Worm (Caenorhabditis elegans) whole organism, mixed stage, embryonic: Measurements from ENCODE around the gene C05C9.2.

Experiments used
- M03D4.4 ChIP-seq: sonication (generic microtip); optimal IDR thresholded peaks from 2 replicates; lab custom pipeline; 2017; ENCODE audit warnings: mild to moderate bottlenecking, missing genetic modification characterization, missing compliant biosample characterization
- bed-3 ChIP-seq: fragments of 200-800 bp; sonication (Bioruptor generic); optimal IDR thresholded peaks from 3 replicates; lab custom pipeline; 2018; ENCODE audit warnings: mild to moderate bottlenecking, missing genetic modification characterization, moderate library complexity, missing compliant biosample characterization
- blmp-1 ChIP-seq: fragments of 150-350 bp; optimal IDR thresholded peaks from 2 replicates; lab custom pipeline; 2014; ENCODE audit warnings: missing biosample characterization, missing genetic modification characterization
- ceh-39 ChIP-seq: fragments of 150-350 bp; optimal IDR thresholded peaks from 2 replicates; lab custom pipeline; 2014; ENCODE audit warnings: missing biosample characterization, missing genetic modification characterization
- ceh-43 ChIP-seq: fragments of 200-800 bp; sonication (Bioruptor generic); optimal IDR thresholded peaks from 2 replicates; lab custom pipeline; 2018; ENCODE audit warnings: mild to moderate bottlenecking, missing genetic modification characterization, moderate library complexity, missing compliant biosample characterization
- ceh-83 ChIP-seq: fragments of 200-800 bp; sonication (Bioruptor generic); optimal IDR thresholded peaks from 2 replicates; lab custom pipeline; 2018; ENCODE audit warnings: mild to moderate bottlenecking, missing genetic modification characterization, missing compliant biosample characterization
- ces-1 ChIP-seq: fragments of 150-350 bp; optimal IDR thresholded peaks from 2 replicates; lab custom pipeline; 2014; ENCODE audit warnings: missing biosample characterization, missing genetic modification reagents, missing genetic modification characterization
- cnd-1 ChIP-seq: fragments of 200-800 bp; sonication (Bioruptor generic); optimal IDR thresholded peaks from 2 replicates; lab custom pipeline; 2018; ENCODE audit warnings: mild to moderate bottlenecking, missing genetic modification characterization, missing compliant biosample characterization
- elt-1 ChIP-seq: sonication (generic microtip); optimal IDR thresholded peaks from 2 replicates; lab custom pipeline; 2017; ENCODE audit warnings: missing genetic modification characterization, mild to moderate bottlenecking, missing compliant biosample characterization, antibody characterized with exemption, moderate library complexity, borderline replicate concordance; ENCODE audit not compliant: insufficient read depth
- flh-1 ChIP-seq: fragments of 200-800 bp; sonication (Bioruptor generic); optimal IDR thresholded peaks from 2 replicates; lab custom pipeline; 2018; ENCODE audit warnings: mild to moderate bottlenecking, missing genetic modification characterization, moderate library complexity, missing compliant biosample characterization
- ham-2 ChIP-seq: fragments of 200-800 bp; sonication (Bioruptor generic); optimal IDR thresholded peaks from 2 replicates; lab custom pipeline; 2018; ENCODE audit warnings: mild to moderate bottlenecking, missing genetic modification characterization, missing compliant biosample characterization
- hlh-1 ChIP-seq: fragments of 150-350 bp; optimal IDR thresholded peaks from 2 replicates; lab custom pipeline; 2014; ENCODE audit warnings: missing biosample characterization, missing genetic modification reagents, missing genetic modification characterization
- lin-13 ChIP-seq: fragments of 150-350 bp; optimal IDR thresholded peaks from 2 replicates; lab custom pipeline; 2014; ENCODE audit warnings: missing biosample characterization, missing genetic modification characterization
- lin-32 ChIP-seq: fragments of 200-800 bp; sonication (Bioruptor generic); optimal IDR thresholded peaks from 2 replicates; lab custom pipeline; 2018; ENCODE audit warnings: mild to moderate bottlenecking, missing genetic modification characterization, missing compliant biosample characterization
- lsy-2 ChIP-seq: fragments of 150-350 bp; optimal IDR thresholded peaks from 2 replicates; lab custom pipeline; 2014; ENCODE audit warnings: missing biosample characterization, missing genetic modification characterization
- mab-5 ChIP-seq: fragments of 150-350 bp; optimal IDR thresholded peaks from 2 replicates; lab custom pipeline; 2014; ENCODE audit warnings: missing biosample characterization, missing genetic modification characterization
- mep-1 ChIP-seq: fragments of 150-350 bp; optimal IDR thresholded peaks from 2 replicates; lab custom pipeline; 2017; ENCODE audit warnings: missing biosample characterization, missing genetic modification reagents, missing genetic modification characterization, inconsistent platforms
- mls-2 ChIP-seq: sonication (generic microtip); optimal IDR thresholded peaks from 2 replicates; lab custom pipeline; 2016; ENCODE audit warnings: mild to moderate bottlenecking, missing genetic modification characterization, moderate library complexity, missing compliant biosample characterization
- nhr-12 ChIP-seq: fragments of 150-350 bp; optimal IDR thresholded peaks from 2 replicates; lab custom pipeline; 2014; ENCODE audit warnings: missing biosample characterization, missing genetic modification characterization
- nhr-237 ChIP-seq: fragments of 150-350 bp; optimal IDR thresholded peaks from 2 replicates; lab custom pipeline; 2014; ENCODE audit warnings: missing biosample characterization, missing genetic modification characterization
- nhr-28 ChIP-seq: fragments of 150-350 bp; optimal IDR thresholded peaks from 2 replicates; lab custom pipeline; 2014; ENCODE audit warnings: missing biosample characterization, missing genetic modification characterization
- nhr-76 ChIP-seq: sonication (generic microtip); optimal IDR thresholded peaks from 2 replicates; lab custom pipeline; 2017; ENCODE audit warnings: missing biosample characterization, missing genetic modification characterization
- pha-4 ChIP-seq: fragments of 150-350 bp; optimal IDR thresholded peaks from 2 replicates; lab custom pipeline; 2018; ENCODE audit warnings: missing biosample characterization, missing genetic modification reagents, missing genetic modification characterization
- sem-2 ChIP-seq: fragments of 200-800 bp; sonication (Bioruptor generic); optimal IDR thresholded peaks from 2 replicates; lab custom pipeline; 2018; ENCODE audit warnings: mild to moderate bottlenecking, missing genetic modification characterization, missing compliant biosample characterization
- tbx-8 ChIP-seq: fragments of 200-800 bp; sonication (Bioruptor generic); optimal IDR thresholded peaks from 2 replicates; lab custom pipeline; 2018; ENCODE audit warnings: mild to moderate bottlenecking, missing genetic modification characterization, moderate library complexity, missing compliant biosample characterization
- unc-120 ChIP-seq: sonication (generic microtip); optimal IDR thresholded peaks from 2 replicates; lab custom pipeline; 2017; ENCODE audit warnings: missing genetic modification characterization, missing compliant biosample characterization; ENCODE audit not compliant: poor library complexity, severe bottlenecking
- unc-39 ChIP-seq: fragments of 150-350 bp; optimal IDR thresholded peaks from 2 replicates; lab custom pipeline; 2014; ENCODE audit warnings: missing biosample characterization, missing genetic modification characterization
- unc-62 ChIP-seq: fragments of 150-350 bp; optimal IDR thresholded peaks from 2 replicates; lab custom pipeline; 2014; ENCODE audit warnings: missing biosample characterization, missing genetic modification reagents, missing genetic modification characterization
- zip-8 ChIP-seq: fragments of 150-350 bp; optimal IDR thresholded peaks from 2 replicates; lab custom pipeline; 2014; ENCODE audit warnings: missing biosample characterization, missing genetic modification characterization

The C05C9.2 gene

DNA sequence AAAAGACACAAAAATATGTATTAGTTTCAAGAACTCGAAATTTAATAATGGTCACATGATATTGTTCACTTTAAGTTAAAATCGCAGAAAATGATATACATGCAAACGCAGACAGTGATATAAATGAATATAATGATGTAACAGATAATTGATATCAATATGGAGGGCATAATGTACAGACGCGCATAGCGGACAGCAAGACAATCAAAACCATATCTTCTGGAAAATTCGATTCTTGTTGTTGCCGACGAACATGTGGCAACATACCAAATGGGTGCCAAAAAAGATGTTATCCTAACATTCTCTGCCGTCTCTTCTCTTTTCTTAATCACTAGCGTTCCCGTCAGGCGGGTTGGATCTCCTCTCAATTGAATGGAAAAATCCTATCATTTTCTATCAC, 37.6 kb downstream of the C05C9.2 start:
- no peak for TF ChIP-seq zip-8
- TF ChIP-seq nhr-237 (tag; lab: Kevin White, UChicago), result no peak
- no peak for TF ChIP-seq cnd-1
- no peak for TF ChIP-seq ham-2
- no peak for TF ChIP-seq lin-32
- TF ChIP-seq ceh-39 (tag; lab: Kevin White, UChicago), result no peak
- no peak for TF ChIP-seq ceh-83 (GFP tag; lab: Kevin White, UChicago)
- no peak for TF ChIP-seq bed-3
- TF ChIP-seq blmp-1 (tag; lab: Kevin White, UChicago), result no peak
- TF ChIP-seq hlh-1 (tag; lab: Kevin White, UChicago), result no peak
- no peak for TF ChIP-seq mls-2 (tag; lab: Kevin White, UChicago)
- TF ChIP-seq nhr-28 (tag; lab: Kevin White, UChicago), result no peak
- peak; percentile 29 for TF ChIP-seq elt-1 (tag; lab: Kevin White, UChicago)
- TF ChIP-seq unc-120 (tag; lab: Kevin White, UChicago), result peak; percentile 20
- TF ChIP-seq unc-62 (GFP tag; lab: Kevin White, UChicago), result peak; percentile 26
- no peak for TF ChIP-seq flh-1 (GFP tag; lab: Kevin White, UChicago)
- no peak for TF ChIP-seq mab-5 (tag; lab: Kevin White, UChicago)

DNA sequence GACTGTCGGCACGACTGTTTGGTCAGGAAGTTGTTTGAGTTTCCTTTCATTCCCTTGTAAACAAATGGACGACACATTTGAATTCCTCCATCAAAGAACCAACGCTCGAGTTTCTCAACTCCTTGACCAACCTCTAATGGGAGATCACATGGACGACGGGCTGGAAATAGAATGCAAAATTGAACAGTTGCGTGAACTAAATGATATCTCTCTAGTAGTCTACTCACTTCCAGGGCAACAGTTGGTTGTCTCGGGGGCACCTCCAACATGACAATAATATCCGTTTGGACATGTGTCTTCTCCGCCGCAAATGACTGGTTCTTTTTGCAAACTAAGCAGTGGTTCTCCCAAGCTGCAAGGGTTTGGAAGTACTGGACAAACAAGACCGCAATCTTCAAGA, 40.8 kb downstream of the C05C9.2 start:
- no peak for TF ChIP-seq lsy-2 (tag; lab: Kevin White, UChicago)
- peak; percentile 90 for TF ChIP-seq hlh-1 (tag; lab: Kevin White, UChicago)
- no peak for TF ChIP-seq lin-32

DNA sequence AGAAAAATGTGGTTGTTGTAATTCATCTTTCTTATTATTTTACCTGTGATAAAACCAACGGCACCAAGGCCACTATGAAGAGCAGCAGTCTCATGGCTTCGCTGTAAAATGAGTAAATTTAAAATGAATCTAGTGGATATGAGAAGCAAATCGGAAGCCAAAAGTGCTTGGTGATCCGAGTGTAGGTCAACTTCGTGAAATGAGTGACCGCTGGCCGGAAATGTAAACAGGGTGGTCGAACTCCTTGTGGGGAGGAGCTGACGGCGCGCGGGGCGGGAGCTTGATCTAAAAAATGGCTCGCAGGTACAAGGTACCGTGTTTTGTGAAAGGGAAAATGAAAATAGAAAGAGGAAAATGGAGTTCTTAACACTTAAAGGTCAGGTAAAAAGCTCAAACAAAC, 43.9 kb downstream of the C05C9.2 start, which contains the start of gene C34F6.1:
Gene C34F6.1, minus strand, starts transcription at position 101 of the 400 bp plus-strand sequence.
- TF ChIP-seq mls-2 (tag; lab: Kevin White, UChicago), result no peak
- TF ChIP-seq ham-2, result no peak
- no peak for TF ChIP-seq lin-13 (tag; lab: Kevin White, UChicago)
- TF ChIP-seq sem-2 (GFP tag; lab: Kevin White, UChicago), result no peak
- no peak for TF ChIP-seq flh-1 (GFP tag; lab: Kevin White, UChicago)
- no peak for TF ChIP-seq blmp-1 (tag; lab: Kevin White, UChicago)
- TF ChIP-seq pha-4 (tag; lab: Kevin White, UChicago), result no peak
- TF ChIP-seq nhr-12 (tag; lab: Kevin White, UChicago), result no peak
- TF ChIP-seq ceh-43, result no peak
- TF ChIP-seq nhr-76, result no peak
- TF ChIP-seq ceh-83 (GFP tag; lab: Kevin White, UChicago), result no peak

DNA sequence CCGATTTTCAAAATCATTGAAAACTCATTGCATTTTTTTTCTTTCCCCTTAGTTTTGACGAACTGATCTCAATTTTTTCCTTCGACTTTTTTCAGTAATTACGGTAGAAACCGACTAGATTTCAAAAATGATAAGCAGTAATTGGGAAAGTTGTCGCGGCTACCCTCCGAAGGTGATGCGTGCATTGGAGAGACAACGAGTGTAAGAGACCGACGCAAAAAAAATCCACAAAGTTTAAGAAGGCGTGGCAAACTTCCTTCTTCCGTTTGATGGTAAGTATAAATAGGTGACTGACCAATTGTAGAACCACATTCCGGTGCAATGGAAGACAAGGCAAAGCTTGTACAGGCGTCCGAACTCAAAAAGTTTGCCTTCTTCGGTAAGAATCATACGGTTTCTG, 46.3 kb downstream of the C05C9.2 start, which contains the start of gene col-178:
Gene col-178, plus strand, starts transcription at position 301 of the 400 bp plus-strand sequence.
- TF ChIP-seq mab-5 (tag; lab: Kevin White, UChicago), result no peak
- TF ChIP-seq, all 35 proteins: peak for 0

DNA sequence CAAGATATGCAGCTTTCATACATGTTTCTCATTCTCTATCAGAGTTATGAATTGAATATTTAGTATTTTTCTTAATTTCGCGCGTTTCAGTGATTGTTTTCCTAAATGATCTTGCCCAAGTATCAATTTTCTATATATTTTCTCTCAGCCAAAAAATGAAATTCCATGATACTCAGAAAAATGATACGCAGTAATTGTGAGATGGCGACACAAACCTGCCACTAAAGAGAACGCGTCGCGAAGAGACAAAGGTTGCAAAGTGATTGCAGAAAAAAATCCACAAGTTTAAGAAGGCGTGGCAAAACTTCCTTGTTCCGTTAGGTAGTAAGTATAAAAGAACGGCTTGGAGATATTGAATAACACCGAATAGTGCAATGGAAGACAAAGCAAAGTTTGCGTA, 48.3 kb downstream of the C05C9.2 start, which contains the start of gene col-179:
Gene col-179, plus strand, starts transcription at position 301 of the 400 bp plus-strand sequence.
- no peak for TF ChIP-seq nhr-12 (tag; lab: Kevin White, UChicago)
- no peak for TF ChIP-seq M03D4.4 (tag; lab: Kevin White, UChicago)
- TF ChIP-seq ces-1, result no peak

DNA sequence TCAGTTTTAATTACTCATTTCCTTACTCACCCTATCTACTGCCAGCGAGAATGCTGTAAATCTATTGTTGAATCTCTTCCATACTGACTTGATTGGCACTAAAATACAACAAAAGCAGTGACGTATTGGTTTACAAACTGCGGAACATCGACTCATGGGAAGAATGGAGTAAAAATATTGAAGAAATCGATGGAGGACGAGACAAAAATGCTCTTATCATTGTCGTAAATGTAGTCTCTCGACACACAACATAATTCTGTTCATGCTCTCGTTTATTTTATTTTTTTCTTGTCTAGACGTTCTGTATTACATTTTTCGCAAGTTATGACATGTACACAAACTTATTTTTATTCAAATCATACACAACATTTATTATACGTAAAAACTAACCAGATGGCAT, 50.9 kb downstream of the C05C9.2 start, which contains the start of gene C34F6.11:
Gene C34F6.11, minus strand, starts transcription at position 160 of the 400 bp plus-strand sequence.
- no peak for TF ChIP-seq unc-120 (tag; lab: Kevin White, UChicago)
- no peak for TF ChIP-seq tbx-8 (GFP tag; lab: Kevin White, UChicago)
- TF ChIP-seq elt-1 (tag; lab: Kevin White, UChicago), result no peak
- no peak for TF ChIP-seq unc-39 (tag; lab: Kevin White, UChicago)
- no peak for TF ChIP-seq M03D4.4 (tag; lab: Kevin White, UChicago)
- no peak for TF ChIP-seq hlh-1 (tag; lab: Kevin White, UChicago)
- no peak for TF ChIP-seq nhr-237 (tag; lab: Kevin White, UChicago)
- no peak for TF ChIP-seq nhr-28 (tag; lab: Kevin White, UChicago)
- TF ChIP-seq mep-1 (tag; lab: Kevin White, UChicago), result no peak
- no peak for TF ChIP-seq flh-1 (GFP tag; lab: Kevin White, UChicago)
- no peak for TF ChIP-seq unc-62 (GFP tag; lab: Kevin White, UChicago)
- no peak for TF ChIP-seq nhr-12 (tag; lab: Kevin White, UChicago)
